Fruit fly (Drosophila melanogaster) whole organism, prepupa: Measurements from ENCODE around the gene CG14131.

Experiments used
- CG16779 ChIP-seq: fragments of 200-800 bp; sonication (Bioruptor generic); optimal IDR thresholded peaks from 3 replicates; lab custom pipeline; 2017; ENCODE audit warnings: missing biosample characterization, mild to moderate bottlenecking, missing genetic modification characterization
- CG6792 ChIP-seq: fragments of 200-800 bp; sonication (Bioruptor generic); optimal IDR thresholded peaks from 3 replicates; lab custom pipeline; 2016; ENCODE audit warnings: missing biosample characterization, missing genetic modification characterization
- Sox102F ChIP-seq: fragments of 200-800 bp; sonication (Bioruptor generic); optimal IDR thresholded peaks from 2 replicates; lab custom pipeline; 2016; ENCODE audit warnings: missing biosample characterization, mild to moderate bottlenecking, missing genetic modification characterization
- Sox14 ChIP-seq: fragments of 200-800 bp; sonication (Bioruptor generic); optimal IDR thresholded peaks from 3 replicates; lab custom pipeline; 2016; ENCODE audit warnings: missing biosample characterization, missing genetic modification characterization
- Sox15 ChIP-seq: fragments of 200-800 bp; sonication (Bioruptor generic); optimal IDR thresholded peaks from 3 replicates; lab custom pipeline; 2016; ENCODE audit warnings: missing biosample characterization, missing genetic modification characterization
- achi ChIP-seq: fragments of 200-800 bp; sonication (Bioruptor generic); optimal IDR thresholded peaks from 3 replicates; lab custom pipeline; 2016; ENCODE audit warnings: missing biosample characterization, missing genetic modification characterization
- salr ChIP-seq, 2 experiments: fragments of 200-800 bp; sonication (Bioruptor generic); optimal IDR thresholded peaks; 3 replicates each; lab custom pipeline; 2016 to 2018; ENCODE audit warnings: missing biosample characterization in 2 of 2, missing genetic modification characterization in 2 of 2, mild to moderate bottlenecking in 1 of 2
- ss ChIP-seq, 2 experiments: fragments of 200-800 bp; sonication (Bioruptor generic); optimal IDR thresholded peaks; 2 replicates in 1 of 2; 3 replicates in 1 of 2; lab custom pipeline; 2017 to 2018; ENCODE audit warnings: mild to moderate bottlenecking in 2 of 2, missing biosample characterization in 2 of 2, missing genetic modification characterization in 2 of 2, moderate library complexity in 1 of 2
- topi ChIP-seq: fragments of 200-800 bp; sonication (Bioruptor generic); optimal IDR thresholded peaks from 3 replicates; lab custom pipeline; 2016; ENCODE audit warnings: missing biosample characterization, missing genetic modification characterization

DNA sequence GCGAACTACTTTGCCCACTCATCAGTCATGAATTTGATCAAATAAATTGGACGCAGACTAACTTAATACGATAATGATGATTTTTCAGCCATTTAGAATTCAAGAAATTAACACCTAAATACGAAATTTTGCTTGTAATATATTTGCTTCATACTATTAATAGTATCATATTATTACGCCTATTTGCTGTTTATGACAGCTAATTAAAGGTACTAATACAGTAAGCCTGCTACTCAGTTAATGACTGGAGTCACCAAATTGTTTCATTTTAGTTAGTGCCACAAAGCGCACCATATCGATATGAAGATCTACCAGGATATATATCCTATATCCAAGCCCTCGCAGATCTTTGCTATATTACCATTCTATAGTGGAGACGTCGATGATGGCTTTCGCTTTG, 25.9 kb upstream of the CG14131 start, which contains the start of gene Gr68a:
- TF ChIP-seq Sox14 (GFP tag; lab: Kevin White, UChicago) (no peak), Sox15 (no peak), Sox102F (GFP tag; lab: Kevin White, UChicago) (no peak), CG6792 (GFP tag; lab: Kevin White, UChicago) (no peak), salr (GFP tag; optimal IDR thresholded peaks at IDR 0.05; lab: Kevin White, UChicago) (no peak), ss (GFP tag; optimal IDR thresholded peaks at IDR 0.05; lab: Kevin White, UChicago) (no peak), CG16779 (tag; lab: Kevin White, UChicago) (no peak), topi (no peak), achi (no peak)
